Fruit fly (Drosophila melanogaster): Measurements from ENCODE around the gene Pih1D1.

DNA sequence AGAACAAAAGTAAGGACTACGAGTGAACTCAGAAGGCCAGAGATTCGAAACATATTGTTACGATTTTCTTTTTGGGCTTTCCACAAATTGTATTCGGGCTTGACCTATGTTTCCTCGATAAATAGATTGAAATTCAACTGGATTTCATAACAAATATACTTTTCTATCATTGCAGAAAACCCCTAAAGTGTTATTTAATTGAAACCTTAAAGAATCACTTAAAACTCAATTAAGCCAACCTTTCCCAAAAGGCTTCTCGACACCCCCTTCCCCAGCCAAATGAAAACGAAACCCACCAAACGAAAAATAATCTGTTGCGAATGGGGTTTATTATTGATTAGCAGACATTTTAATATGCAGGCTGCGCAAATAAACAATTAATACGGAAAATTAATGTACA is 40.1 kb upstream of the Pih1D1 start, which contains the start of gene CG15483:
- TF ChIP-seq CG14050 (GFP tag; IDR thresholded peaks at IDR 0.05) (no peak), dmrt11E (tag; optimal IDR thresholded peaks at IDR 0.05) (no peak)

Data from whole organism, embryonic.